Fruit fly (Drosophila melanogaster) whole organism, wandering third instar larva: Measurements from ENCODE around the gene CG6465.
A peak's percentile ranks its signal among the peaks of the same experiment; 100 is the strongest.

Experiments used
- Abd-B ChIP-seq: fragments of >200 bp; optimal IDR thresholded peaks from 2 replicates; lab custom pipeline; 2017; ENCODE audit warnings: missing biosample characterization, missing genetic modification characterization
- Dfd ChIP-seq: fragments of >200 bp; optimal IDR thresholded peaks from 2 replicates; lab custom pipeline; 2017; ENCODE audit warnings: missing biosample characterization, missing genetic modification characterization
- GATAd ChIP-seq: sonication (Bioruptor generic); optimal IDR thresholded peaks from 2 replicates; lab custom pipeline; 2016; ENCODE audit warnings: missing biosample characterization, missing genetic modification characterization
- HLH106 ChIP-seq: fragments of 200-800 bp; optimal IDR thresholded peaks from 3 replicates; lab custom pipeline; 2019; ENCODE audit warnings: missing biosample characterization, mild to moderate bottlenecking, missing genetic modification characterization, moderate library complexity
- Hnf4 ChIP-seq: fragments of 200-800 bp; sonication (Bioruptor generic); optimal IDR thresholded peaks from 2 replicates; lab custom pipeline; 2016; ENCODE audit warnings: missing biosample characterization, mild to moderate bottlenecking, missing genetic modification characterization
- Hr78 ChIP-seq: fragments of >200 bp; optimal IDR thresholded peaks from 2 replicates; lab custom pipeline; 2017; ENCODE audit warnings: missing biosample characterization, missing genetic modification characterization
- Hr83 ChIP-seq: fragments of 200-300 bp; sonication (Bioruptor generic); optimal IDR thresholded peaks from 2 replicates; lab custom pipeline; 2016; ENCODE audit warnings: missing biosample characterization, mild to moderate bottlenecking, missing genetic modification characterization, moderate library complexity; ENCODE audit not compliant: poor library complexity, severe bottlenecking
- Jra ChIP-seq: sonication (Bioruptor generic); optimal IDR thresholded peaks from 2 replicates; lab custom pipeline; 2016; ENCODE audit warnings: missing biosample characterization, missing genetic modification characterization
- N ChIP-seq: fragments of >200 bp; optimal IDR thresholded peaks from 2 replicates; lab custom pipeline; 2018; ENCODE audit warnings: missing biosample characterization, missing external identifiers, missing genetic modification characterization
- OdsH ChIP-seq: fragments of 200-800 bp; sonication (Bioruptor generic); optimal IDR thresholded peaks from 2 replicates; lab custom pipeline; 2016; ENCODE audit warnings: missing biosample characterization, mild to moderate bottlenecking, missing genetic modification characterization
- Rel ChIP-seq, 2 experiments: fragments of 200-800 bp; sonication (Bioruptor generic) in 1 of 2; optimal IDR thresholded peaks; 2 replicates in 1 of 2; 3 replicates in 1 of 2; lab custom pipeline; 2016 to 2019; ENCODE audit warnings: mild to moderate bottlenecking in 2 of 2, missing biosample characterization in 2 of 2, missing genetic modification characterization in 2 of 2, moderate library complexity in 1 of 2
- Sp1 ChIP-seq: fragments of 200-800 bp; sonication (Bioruptor generic); optimal IDR thresholded peaks from 3 replicates; lab custom pipeline; 2019; ENCODE audit warnings: missing biosample characterization, mild to moderate bottlenecking, missing genetic modification characterization, moderate library complexity
- Vsx2 ChIP-seq: fragments of 200-300, 225-300 bp; sonication (Bioruptor generic); optimal IDR thresholded peaks from 2 replicates; lab custom pipeline; 2018; ENCODE audit warnings: missing biosample characterization, missing genetic modification characterization; ENCODE audit not compliant: partially characterized antibody
- br ChIP-seq: fragments of 200-800 bp; sonication (Bioruptor generic); optimal IDR thresholded peaks from 2 replicates; lab custom pipeline; 2016; ENCODE audit warnings: missing biosample characterization, missing genetic modification characterization
- brk ChIP-seq: fragments of 200-800 bp; sonication (Bioruptor generic); optimal IDR thresholded peaks from 2 replicates; lab custom pipeline; 2016; ENCODE audit warnings: missing biosample characterization, mild to moderate bottlenecking, missing genetic modification characterization
- dl ChIP-seq, 2 experiments: fragments of 175-275, 200-275 bp in 1 of 2; fragments of 200-275 bp in 1 of 2; sonication (Bioruptor generic); optimal IDR thresholded peaks; lab custom pipeline; 2018; ENCODE audit warnings: mild to moderate bottlenecking in 2 of 2, missing biosample characterization in 2 of 2, missing genetic modification characterization in 2 of 2, moderate library complexity in 2 of 2; ENCODE audit not compliant: partially characterized antibody in 2 of 2, insufficient read depth in 1 of 2
- dsf ChIP-seq: sonication (Bioruptor generic); optimal IDR thresholded peaks from 2 replicates; lab custom pipeline; 2016; ENCODE audit warnings: missing biosample characterization, missing genetic modification characterization, borderline replicate concordance
- ey ChIP-seq: fragments of 200-800 bp; sonication (Bioruptor generic); optimal IDR thresholded peaks from 2 replicates; lab custom pipeline; 2016; ENCODE audit warnings: missing biosample characterization, missing genetic modification characterization
- foxo ChIP-seq, 2 experiments: fragments of 200-800 bp; sonication (Bioruptor generic); optimal IDR thresholded peaks; 2 replicates in 1 of 2; 3 replicates in 1 of 2; lab custom pipeline; 2016 to 2017; ENCODE audit warnings: missing biosample characterization in 2 of 2, missing genetic modification characterization in 2 of 2
- fru ChIP-seq: fragments of 200-800 bp; sonication (Bioruptor generic); optimal IDR thresholded peaks from 3 replicates; lab custom pipeline; 2016; ENCODE audit warnings: missing biosample characterization, mild to moderate bottlenecking, missing genetic modification characterization
- h ChIP-seq: fragments of 200-800 bp; sonication (Bioruptor generic); optimal IDR thresholded peaks from 3 replicates; lab custom pipeline; 2016; ENCODE audit warnings: missing biosample characterization, mild to moderate bottlenecking, missing genetic modification characterization
- jim ChIP-seq: fragments of 175-275, 200-325 bp; sonication (Bioruptor generic); optimal IDR thresholded peaks from 2 replicates; lab custom pipeline; 2016; ENCODE audit warnings: missing biosample characterization, mild to moderate bottlenecking, missing genetic modification characterization
- pan ChIP-seq: fragments of >200 bp; optimal IDR thresholded peaks from 2 replicates; lab custom pipeline; 2017
- psq ChIP-seq: fragments of 200-800 bp; sonication (Bioruptor generic); optimal IDR thresholded peaks from 3 replicates; lab custom pipeline; 2017; ENCODE audit warnings: missing biosample characterization, mild to moderate bottlenecking, missing genetic modification characterization, moderate library complexity
- sage ChIP-seq: fragments of 200-800 bp; sonication (Bioruptor generic); optimal IDR thresholded peaks from 2 replicates; lab custom pipeline; 2016; ENCODE audit warnings: missing biosample characterization, mild to moderate bottlenecking, missing genetic modification characterization
- sv ChIP-seq: fragments of 200-800 bp; sonication (Bioruptor generic); optimal IDR thresholded peaks from 3 replicates; lab custom pipeline; 2016; ENCODE audit warnings: missing biosample characterization, missing genetic modification characterization
- tai ChIP-seq: sonication (Bioruptor generic); optimal IDR thresholded peaks from 2 replicates; lab custom pipeline; 2016; ENCODE audit warnings: missing biosample characterization, missing genetic modification characterization
- usp ChIP-seq: fragments of >200 bp; optimal IDR thresholded peaks from 2 replicates; lab custom pipeline; 2017; ENCODE audit warnings: missing biosample characterization, missing genetic modification characterization

Gene CG6465

DNA sequence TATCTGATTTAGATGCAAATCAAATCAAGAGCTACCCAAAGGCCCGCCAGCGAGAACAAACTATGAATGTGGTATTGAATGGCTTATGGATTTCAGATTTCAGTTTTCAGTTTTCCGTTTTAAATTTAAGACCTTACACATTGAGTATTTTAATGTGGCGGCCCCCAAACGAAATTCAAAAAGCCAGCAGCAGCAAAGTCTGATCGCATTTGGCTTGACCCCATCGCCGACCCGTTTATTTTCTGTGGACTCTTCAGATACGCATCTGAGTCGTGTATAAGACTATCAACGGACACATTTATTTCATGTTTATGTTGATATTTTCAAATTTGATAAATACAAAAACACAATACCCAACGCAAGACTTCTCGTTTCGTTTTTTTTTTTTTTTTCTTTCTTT is 17.5 kb downstream of the CG6465 start:
- TF ChIP-seq Vsx2 (GFP tag; lab: Kevin White, UChicago) (no peak), sage (GFP tag; lab: Kevin White, UChicago) (no peak), Rel (GFP tag; optimal IDR thresholded peaks at IDR 0.05; lab: Kevin White, UChicago) (no peak), Rel (tag; optimal IDR thresholded peaks at IDR 0.05; lab: Kevin White, UChicago) (no peak), ey (no peak), tai (GFP tag; lab: Kevin White, UChicago) (no peak), dsf (GFP tag; lab: Kevin White, UChicago) (no peak), Dfd (GFP tag; lab: Kevin White, UChicago) (no peak), brk (GFP tag; lab: Kevin White, UChicago) (no peak), jim (GFP tag; lab: Kevin White, UChicago) (no peak), Hr78 (GFP tag; lab: Kevin White, UChicago) (no peak), Hr83 (GFP tag; lab: Kevin White, UChicago) (no peak)

DNA sequence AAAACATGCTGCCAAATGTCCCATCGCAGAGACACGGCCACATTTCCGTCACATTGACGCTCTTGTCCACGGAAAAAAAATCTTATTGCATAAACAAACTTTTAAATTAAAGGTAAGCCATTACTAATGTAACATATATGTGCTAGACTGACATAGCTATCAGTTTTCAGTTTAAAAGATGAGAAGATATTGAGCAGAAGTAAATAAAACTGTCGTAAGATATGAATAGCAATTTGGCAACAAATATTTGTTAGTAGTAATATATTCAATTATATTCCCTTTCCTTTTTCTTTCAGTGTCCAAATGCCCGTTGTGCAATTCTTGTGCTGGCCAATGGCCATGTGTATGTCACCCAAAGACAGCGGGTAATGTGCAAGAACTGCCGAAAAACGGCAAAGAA is 18.3 kb downstream of the CG6465 start:
- peak; percentile 10 for TF ChIP-seq fru
- TF ChIP-seq OdsH (GFP tag; lab: Kevin White, UChicago): peak; percentile 17
- TF ChIP-seq h (GFP tag; lab: Kevin White, UChicago): peak; percentile 26
- TF ChIP-seq Vsx2 (GFP tag; lab: Kevin White, UChicago): no peak
- no peak for TF ChIP-seq GATAd (GFP tag; lab: Kevin White, UChicago)
- peak; percentile 25 for TF ChIP-seq HLH106 (tag; lab: Kevin White, UChicago)
- TF ChIP-seq foxo (GFP tag; optimal IDR thresholded peaks at IDR 0.05; lab: Kevin White, UChicago): peak in 1 of 2 experiments; percentile 30

dm6 chr3R:10656578-10656977 is 20.5 kb downstream of the CG6465 start:
- TF ChIP-seq Rel (GFP tag; optimal IDR thresholded peaks at IDR 0.05; lab: Kevin White, UChicago): no peak
- no peak for TF ChIP-seq Rel (tag; optimal IDR thresholded peaks at IDR 0.05; lab: Kevin White, UChicago)
- no peak for TF ChIP-seq usp (GFP tag; lab: Kevin White, UChicago)
- TF ChIP-seq tai (GFP tag; lab: Kevin White, UChicago): no peak
- TF ChIP-seq dsf (GFP tag; lab: Kevin White, UChicago): no peak
- TF ChIP-seq Abd-B: no peak
- no peak for TF ChIP-seq dl (GFP tag; optimal IDR thresholded peaks at IDR 0.05; lab: Kevin White, UChicago; ENCODE audit: insufficient read depth in 1 of 2, partially characterized antibody in 2 of 2)
- no peak for TF ChIP-seq fru
- no peak for TF ChIP-seq OdsH (GFP tag; lab: Kevin White, UChicago)
- TF ChIP-seq h (GFP tag; lab: Kevin White, UChicago): no peak
- TF ChIP-seq ey: no peak
- no peak for TF ChIP-seq pan (lab: Kevin White, UChicago)
- no peak for TF ChIP-seq N (GFP tag; lab: Kevin White, UChicago)
- TF ChIP-seq sv (GFP tag; lab: Kevin White, UChicago): no peak
- TF ChIP-seq br: no peak
- no peak for TF ChIP-seq Jra (GFP tag; lab: Kevin White, UChicago)
- no peak for TF ChIP-seq sage (GFP tag; lab: Kevin White, UChicago)
- TF ChIP-seq foxo (GFP tag; optimal IDR thresholded peaks at IDR 0.05; lab: Kevin White, UChicago): no peak
- no peak for TF ChIP-seq Dfd (GFP tag; lab: Kevin White, UChicago)

DNA sequence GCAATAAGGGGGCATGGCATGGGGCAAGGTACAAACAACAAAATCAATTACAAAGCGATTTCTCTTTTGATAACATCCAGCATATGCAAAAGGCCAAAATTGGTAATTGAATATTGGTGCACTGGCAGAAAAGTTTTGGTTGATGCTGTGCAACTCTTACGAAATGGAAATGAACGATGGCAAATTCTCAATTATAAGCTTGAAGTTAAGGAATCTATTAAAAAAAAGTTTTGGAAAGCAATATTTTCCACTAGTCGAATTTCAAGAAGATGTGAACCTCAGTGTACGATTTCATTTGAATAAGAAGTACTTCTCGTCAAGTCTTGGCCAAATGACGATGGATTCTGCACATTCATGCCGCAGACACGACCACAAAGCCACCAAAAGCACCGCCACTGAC is 21.1 kb downstream of the CG6465 start:
- TF ChIP-seq psq: no peak
- no peak for TF ChIP-seq Sp1 (GFP tag; lab: Kevin White, UChicago)
- no peak for TF ChIP-seq jim (GFP tag; lab: Kevin White, UChicago)
- no peak for TF ChIP-seq h (GFP tag; lab: Kevin White, UChicago)
- no peak for TF ChIP-seq usp (GFP tag; lab: Kevin White, UChicago)

DNA sequence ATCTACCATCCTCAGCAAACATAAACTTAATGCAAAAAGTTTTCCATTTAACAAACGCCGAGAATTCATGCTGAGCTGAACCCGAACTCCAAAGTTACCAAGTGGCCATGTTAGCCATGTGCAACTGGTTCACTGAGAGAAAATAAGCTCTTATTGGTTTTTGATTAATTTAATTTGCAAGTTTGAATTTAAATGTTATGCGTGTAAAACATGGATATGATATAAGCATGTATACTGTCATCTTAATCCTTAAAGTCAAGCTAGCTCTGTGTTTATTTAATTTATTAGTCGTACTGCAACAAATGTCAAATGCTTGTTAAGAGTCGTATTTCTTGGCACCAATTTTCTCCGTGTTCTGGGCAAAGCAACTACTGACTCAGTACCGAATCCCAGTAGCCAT is 22.4 kb downstream of the CG6465 start:
- TF ChIP-seq ey: no peak
- TF ChIP-seq Hnf4 (GFP tag; lab: Kevin White, UChicago): no peak
- TF ChIP-seq, all 38 proteins: peak for 0
